Worm (Caenorhabditis elegans): ENCODE measurements around the gene Y62E10A.23.

- TF ChIP-seq klf-2 (GFP tag; conservative IDR thresholded peaks at IDR 0.05) (no peak), cog-1 (tag; optimal IDR thresholded peaks at IDR 0.05) (no peak), ztf-29 (GFP tag; IDR thresholded peaks at IDR 0.05) (no peak), T22C8.4 (GFP tag; IDR thresholded peaks at IDR 0.05) (no peak), flt-1 (GFP tag; IDR thresholded peaks at IDR 0.05) (no peak), med-1 (GFP tag; optimal IDR thresholded peaks at IDR 0.05; ENCODE audit: insufficient read depth) (no peak), ref-1 (GFP tag; conservative IDR thresholded peaks at IDR 0.05) (no peak), ztf-23 (GFP tag; IDR thresholded peaks at IDR 0.05) (no peak)
These were observed 2.2 kb upstream of the Y62E10A.23 start, which contains the start of gene rab-19 for ce11 chrIV:13383763-13384436.
